Worm (Caenorhabditis elegans) whole organism, L1 larva: Measurements from ENCODE around the gene nfya-1.
"Not testable (repeated sequence)": the region's sequence is repeated elsewhere in the genome, so short reads cannot be mapped to it uniquely, and the experiment has no call there.

Experiments
- C16A3.4 ChIP-seq: fragments of 150-350 bp; optimal IDR thresholded peaks from 2 replicates; lab custom pipeline; 2014; ENCODE audit warnings: missing biosample characterization, missing genetic modification characterization
- C34B4.2 ChIP-seq: sonication (generic microtip); optimal IDR thresholded peaks from 2 replicates; lab custom pipeline; 2017; ENCODE audit warnings: mild to moderate bottlenecking, missing genetic modification characterization, missing compliant biosample characterization
- F16B12.6 ChIP-seq: fragments of 150-350 bp; optimal IDR thresholded peaks from 2 replicates; lab custom pipeline; 2014; ENCODE audit warnings: missing biosample characterization, missing genetic modification characterization
- Y116A8C.19 ChIP-seq: sonication (generic microtip); optimal IDR thresholded peaks from 2 replicates; lab custom pipeline; 2016; ENCODE audit warnings: missing compliant biosample characterization, missing genetic modification characterization, borderline replicate concordance
- aha-1 ChIP-seq: fragments of 150-350 bp; optimal IDR thresholded peaks from 2 replicates; lab custom pipeline; 2014; ENCODE audit warnings: missing biosample characterization, missing genetic modification characterization
- aly-2 ChIP-seq: fragments of 150-350 bp; optimal IDR thresholded peaks from 2 replicates; lab custom pipeline; 2014; ENCODE audit warnings: missing biosample characterization, missing genetic modification characterization
- blmp-1 ChIP-seq: fragments of 150-350 bp; optimal IDR thresholded peaks from 2 replicates; lab custom pipeline; 2014; ENCODE audit warnings: missing biosample characterization, missing genetic modification characterization
- dsc-1 ChIP-seq: sonication (generic microtip); optimal IDR thresholded peaks from 2 replicates; lab custom pipeline; 2016; ENCODE audit warnings: mild to moderate bottlenecking, missing genetic modification characterization, missing compliant biosample characterization
- efl-1 ChIP-seq, 4 experiments: fragments of 150-350 bp; optimal IDR thresholded peaks in 3 of 4; peaks in 1 of 4; 1 replicate in 1 of 4; 2 replicates in 3 of 4; lab custom pipeline; 2014; ENCODE audit warnings: missing biosample characterization in 2 of 4, missing genetic modification characterization in 2 of 4, missing genetic modification reagents in 2 of 4
- egl-13 ChIP-seq: sonication (generic microtip); optimal IDR thresholded peaks from 2 replicates; lab custom pipeline; 2016; ENCODE audit warnings: missing genotype, missing genetic modification reagents, missing genetic modification characterization, missing compliant biosample characterization
- elt-2 ChIP-seq: sonication (generic microtip); optimal IDR thresholded peaks from 2 replicates; lab custom pipeline; 2016; ENCODE audit warnings: missing genetic modification characterization, mild to moderate bottlenecking, inconsistent platforms, missing compliant biosample characterization, missing genetic modification reagents
- elt-3 ChIP-seq, 6 experiments: fragments of 150-350 bp in 1 of 6; sonication (generic microtip); optimal IDR thresholded peaks; 2 replicates each; lab custom pipeline; 2017 to 2018; ENCODE audit warnings: missing biosample characterization in 6 of 6, missing genetic modification characterization in 6 of 6, inconsistent platforms in 1 of 6
- fkh-4 ChIP-seq: sonication (generic microtip); optimal IDR thresholded peaks from 2 replicates; lab custom pipeline; 2016; ENCODE audit warnings: missing compliant biosample characterization, missing genetic modification characterization, borderline replicate concordance
- hlh-17 ChIP-seq: fragments of 200-800 bp; sonication (Bioruptor generic); optimal IDR thresholded peaks from 2 replicates; lab custom pipeline; 2018; ENCODE audit warnings: missing genetic modification characterization, mild to moderate bottlenecking, missing compliant biosample characterization, moderate library complexity, borderline replicate concordance
- isw-1 ChIP-seq: fragments of 200-800 bp; sonication (Bioruptor generic); IDR thresholded peaks from 2 replicates; pipeline ENCODE4 v1.3.6; 2022; ENCODE audit warnings: missing genetic modification characterization, missing compliant biosample characterization
- lin-14 ChIP-seq: fragments of 200-800 bp; sonication (Bioruptor generic); optimal IDR thresholded peaks from 2 replicates; lab custom pipeline; 2018; ENCODE audit warnings: mild to moderate bottlenecking, missing genetic modification characterization, moderate library complexity, missing compliant biosample characterization
- lin-39 ChIP-seq: fragments of 150-350 bp; optimal IDR thresholded peaks from 2 replicates; lab custom pipeline; 2014; ENCODE audit warnings: missing biosample characterization, missing genetic modification reagents, missing genetic modification characterization
- lsy-2 ChIP-seq, 2 experiments: fragments of 150-350 bp; optimal IDR thresholded peaks; 2 replicates each; lab custom pipeline; 2014; ENCODE audit warnings: missing biosample characterization in 2 of 2, missing genetic modification characterization in 2 of 2
- mab-9 ChIP-seq: fragments of 200-800 bp; sonication (Bioruptor generic); IDR thresholded peaks from 2 replicates; pipeline ENCODE4 v1.3.6; 2022; ENCODE audit warnings: missing genetic modification reagents, missing genetic modification characterization, missing compliant biosample characterization
- mef-2 ChIP-seq: fragments of 150-350 bp; optimal IDR thresholded peaks from 2 replicates; lab custom pipeline; 2014; ENCODE audit warnings: missing biosample characterization, missing genetic modification characterization
- mep-1 ChIP-seq: fragments of 150-350 bp; optimal IDR thresholded peaks from 2 replicates; lab custom pipeline; 2014; ENCODE audit warnings: missing biosample characterization, missing genetic modification characterization
- nhr-12 ChIP-seq: sonication (generic microtip); optimal IDR thresholded peaks from 2 replicates; lab custom pipeline; 2017; ENCODE audit warnings: missing biosample characterization, missing genetic modification characterization
- nhr-237 ChIP-seq: fragments of 150-350 bp; optimal IDR thresholded peaks from 2 replicates; lab custom pipeline; 2014; ENCODE audit warnings: missing biosample characterization, missing genetic modification characterization
- nhr-28 ChIP-seq: fragments of 150-350 bp; optimal IDR thresholded peaks from 2 replicates; lab custom pipeline; 2014; ENCODE audit warnings: missing biosample characterization, missing genetic modification characterization
- nhr-47 ChIP-seq: sonication (generic microtip); optimal IDR thresholded peaks from 2 replicates; lab custom pipeline; 2016; ENCODE audit warnings: mild to moderate bottlenecking, missing genetic modification characterization, moderate library complexity, missing compliant biosample characterization
- nhr-71 ChIP-seq: sonication (generic microtip); optimal IDR thresholded peaks from 2 replicates; lab custom pipeline; 2016; ENCODE audit warnings: mild to moderate bottlenecking, missing genetic modification characterization, moderate library complexity, missing compliant biosample characterization
- nhr-85 ChIP-seq: sonication (generic microtip); peaks from one replicate; lab custom pipeline; 2016; ENCODE audit warnings: missing genetic modification characterization, inconsistent platforms, missing compliant biosample characterization
- pag-3 ChIP-seq: sonication (generic microtip); optimal IDR thresholded peaks from 2 replicates; lab custom pipeline; 2017; ENCODE audit warnings: missing genetic modification characterization, mild to moderate bottlenecking, missing compliant biosample characterization, antibody characterized with exemption, borderline replicate concordance; ENCODE audit not compliant: insufficient read depth
- pax-3 ChIP-seq: fragments of 200-800 bp; sonication (Bioruptor generic); optimal IDR thresholded peaks from 2 replicates; lab custom pipeline; 2018; ENCODE audit warnings: mild to moderate bottlenecking, missing genetic modification characterization, moderate library complexity, missing compliant biosample characterization
- pqm-1 ChIP-seq: sonication (generic microtip); optimal IDR thresholded peaks from 3 replicates; lab custom pipeline; 2017; ENCODE audit warnings: missing biosample characterization, missing genetic modification characterization
- rnt-1 ChIP-seq: sonication (generic microtip); optimal IDR thresholded peaks from 2 replicates; lab custom pipeline; 2016; ENCODE audit warnings: mild to moderate bottlenecking, missing genetic modification characterization, moderate library complexity, missing compliant biosample characterization
- snu-23 ChIP-seq: sonication (generic microtip); optimal IDR thresholded peaks from 2 replicates; lab custom pipeline; 2016; ENCODE audit warnings: missing genetic modification characterization, missing compliant biosample characterization
- unc-98 ChIP-seq: fragments of 200-800 bp; sonication (Bioruptor generic); IDR thresholded peaks from 2 replicates; pipeline ENCODE4 v1.3.6; 2022; ENCODE audit warnings: missing genetic modification characterization, missing compliant biosample characterization
- zag-1 ChIP-seq: fragments of 150-350 bp; optimal IDR thresholded peaks from 2 replicates; lab custom pipeline; 2014; ENCODE audit warnings: missing biosample characterization, missing genetic modification characterization

The nfya-1 gene

ce11 chrX:11962050-11962788 lies 15.6 kb upstream of the nfya-1 start:
- TF ChIP-seq zag-1 (tag; lab: Kevin White, UChicago) (no peak), pax-3 (tag; lab: Kevin White, UChicago) (no peak), blmp-1 (tag; lab: Kevin White, UChicago) (peak; percentile 37), nhr-12 (tag; lab: Kevin White, UChicago) (no peak), Y116A8C.19 (tag; lab: Kevin White, UChicago) (no peak), lin-14 (GFP tag; lab: Kevin White, UChicago) (no peak), F16B12.6 (no peak), mef-2 (no peak), aly-2 (tag; lab: Kevin White, UChicago) (no peak), C34B4.2 (tag; lab: Kevin White, UChicago) (no peak), nhr-28 (tag; lab: Kevin White, UChicago) (no peak), efl-1 (optimal IDR thresholded peaks at IDR 0.05; lab: Kevin White, UChicago) (no peak), efl-1 (GFP tag; optimal IDR thresholded peaks at IDR 0.05 in 1 of 2; lab: Kevin White, UChicago) (no peak), unc-98 (GFP tag; lab: Robert Waterston, UW) (no peak), mab-9 (GFP tag; lab: Robert Waterston, UW) (no peak), aha-1 (tag; lab: Kevin White, UChicago) (no peak), pag-3 (tag; lab: Kevin White, UChicago) (no peak), fkh-4 (no peak), nhr-85 (peak; percentile 58), lin-39 (tag; lab: Kevin White, UChicago) (no peak), elt-2 (tag; lab: Kevin White, UChicago) (peak; percentile 81), snu-23 (GFP tag; lab: Kevin White, UChicago) (no peak), nhr-237 (tag; lab: Kevin White, UChicago) (no peak), elt-3 (tag; optimal IDR thresholded peaks at IDR 0.05; lab: Kevin White, UChicago) (peak in 3 of 6 experiments; percentile 38 to 62 (median 60)), nhr-71 (no peak), lsy-2 (tag; optimal IDR thresholded peaks at IDR 0.05; lab: Kevin White, UChicago) (no peak), isw-1 (GFP tag; lab: Robert Waterston, UW) (no peak), C16A3.4 (no peak), dsc-1 (tag; lab: Kevin White, UChicago) (no peak), pqm-1 (tag; lab: Kevin White, UChicago) (no peak), egl-13 (tag; lab: Kevin White, UChicago) (no peak), mep-1 (tag; lab: Kevin White, UChicago) (no peak), hlh-17 (GFP tag; lab: Kevin White, UChicago) (no peak)

DNA sequence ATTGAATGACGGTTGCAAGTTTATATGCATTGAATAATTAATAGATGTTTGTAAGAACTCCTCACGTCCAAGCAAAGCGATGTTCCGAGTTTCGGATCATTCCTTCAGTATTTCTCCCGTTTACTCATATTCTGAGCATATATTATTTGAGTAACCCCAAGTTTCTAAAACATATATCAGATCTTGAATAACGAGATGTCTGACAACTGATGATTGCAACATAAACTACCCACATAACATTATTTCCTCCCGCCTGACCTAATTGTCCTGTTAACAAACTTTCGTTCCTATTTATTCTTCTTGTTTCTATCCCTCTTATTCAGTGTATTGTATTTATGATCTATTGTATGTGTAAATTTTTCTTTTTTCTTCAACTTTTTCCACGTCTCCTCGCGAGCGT lies 14.5 kb upstream of the nfya-1 start, which contains the start of gene C49F5.13:
TSS of gene C49F5.13 (plus strand) at position 301 of the 400 bp plus-strand sequence.
- TF ChIP-seq pag-3, aly-2, rnt-1 (tag; lab: Kevin White, UChicago): not testable (repeated sequence)

DNA sequence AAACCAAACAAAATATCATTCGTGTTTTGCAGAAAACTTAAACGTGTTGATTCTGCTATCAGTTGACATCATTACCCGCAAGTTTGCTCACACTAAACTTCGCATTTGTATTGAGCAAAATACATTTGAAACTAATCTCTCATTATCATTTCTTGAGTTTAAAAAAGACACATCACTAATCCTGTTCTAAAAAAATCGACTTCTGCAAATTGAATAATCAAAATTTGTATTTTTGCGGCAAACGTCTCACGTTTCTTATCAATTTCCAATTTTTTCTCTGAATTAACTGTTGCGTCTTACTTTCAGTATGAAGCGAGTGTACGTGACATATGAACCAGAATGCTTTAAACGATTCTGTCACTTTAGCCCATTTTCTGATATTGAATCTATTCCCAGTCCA lies 13.2 kb upstream of the nfya-1 start, which contains the start of gene C49F5.8:
TSS of gene C49F5.8 (plus strand) at position 301 of the 400 bp plus-strand sequence.
- no peak for TF ChIP-seq nhr-47 (tag; lab: Kevin White, UChicago)
- peak; percentile 18 for TF ChIP-seq elt-2 (tag; lab: Kevin White, UChicago)
- TF ChIP-seq, all 84 proteins: peak for 1

DNA sequence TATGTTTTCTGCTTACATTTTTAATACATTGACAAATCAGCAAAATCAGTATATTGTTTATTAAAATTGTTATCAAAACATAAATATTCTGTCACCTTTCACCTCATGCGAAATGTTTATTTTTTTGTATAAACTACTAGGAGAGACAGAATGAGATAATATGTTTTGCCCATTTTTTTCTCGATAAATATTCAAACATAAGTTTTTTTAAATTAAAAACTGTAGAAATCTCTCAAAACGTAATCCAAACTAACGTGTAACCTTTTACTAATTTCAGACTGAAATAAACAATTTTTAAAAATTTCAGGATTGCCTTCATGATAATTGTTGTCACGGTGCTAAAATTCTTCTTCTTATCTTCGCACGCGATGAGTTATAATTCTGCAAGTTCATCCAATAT lies 10.6 kb upstream of the nfya-1 start, which contains the start of gene T08D10.5:
TSS of gene T08D10.5 (plus strand) at position 301 of the 400 bp plus-strand sequence.
- TF ChIP-seq dsc-1 (tag; lab: Kevin White, UChicago), result no peak
